Fruit fly (Drosophila melanogaster): ENCODE results near the gene CG10600.

DNA sequence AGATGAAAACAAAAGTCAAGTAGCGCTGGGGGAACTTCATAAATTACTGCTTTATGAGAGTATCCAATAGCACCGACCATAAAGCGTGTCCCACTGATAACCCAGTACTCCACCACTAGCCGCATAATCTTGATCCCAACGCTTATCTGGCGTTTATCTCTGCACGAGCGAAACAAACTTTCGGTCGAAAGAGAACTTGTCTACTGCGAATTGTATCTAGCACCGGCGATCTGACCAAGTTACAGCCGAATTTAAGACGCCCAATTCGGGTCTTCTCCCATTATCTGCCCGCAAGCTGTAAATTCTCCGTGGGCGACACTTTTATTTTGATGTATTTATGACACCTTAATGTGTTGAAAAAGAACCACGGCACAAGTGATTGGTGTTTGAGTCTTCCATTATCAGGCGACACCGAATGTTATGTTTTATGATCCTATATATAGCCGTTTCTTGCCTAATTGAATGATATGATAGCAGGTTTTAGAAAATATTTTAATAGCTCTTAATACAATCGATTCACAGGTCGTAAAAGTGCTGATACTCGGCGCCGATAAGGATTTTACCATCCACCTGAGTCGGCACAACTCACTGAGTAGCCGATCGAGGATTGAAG, 49.6 kb downstream of the CG10600 start:
- TF ChIP-seq CG8478 (optimal IDR thresholded peaks at IDR 0.05) (no peak), CTCF (optimal IDR thresholded peaks at IDR 0.05) (no peak)

All from S2 (cell line).